Worm (Caenorhabditis elegans) whole organism, L3 larva: ENCODE measurements around the gene eif-2D.

Experiments used
- R02D3.7 ChIP-seq: fragments of 150-350 bp; optimal IDR thresholded peaks from 2 replicates; lab custom pipeline; 2014; ENCODE audit warnings: missing biosample characterization, missing genetic modification characterization
- daf-12 ChIP-seq: fragments of 150-350 bp; optimal IDR thresholded peaks from 2 replicates; lab custom pipeline; 2014; ENCODE audit warnings: missing biosample characterization, missing genetic modification reagents, missing genetic modification characterization
- elt-3 ChIP-seq, 3 experiments: fragments of 150-350 bp in 1 of 3; sonication (generic microtip) in 2 of 3; optimal IDR thresholded peaks; 2 replicates in 2 of 3; 4 replicates in 1 of 3; lab custom pipeline; 2014 to 2017; ENCODE audit warnings: missing biosample characterization in 3 of 3, missing genetic modification characterization in 3 of 3
- fkh-10 ChIP-seq: sonication (generic microtip); optimal IDR thresholded peaks from 2 replicates; lab custom pipeline; 2017; ENCODE audit warnings: missing biosample characterization, missing genetic modification reagents, missing genetic modification characterization
- fos-1 ChIP-seq: fragments of 150-350 bp; optimal IDR thresholded peaks from 2 replicates; lab custom pipeline; 2014; ENCODE audit warnings: missing biosample characterization, missing genetic modification characterization
- lin-39 ChIP-seq: fragments of 150-350 bp; optimal IDR thresholded peaks from 2 replicates; lab custom pipeline; 2018; ENCODE audit warnings: missing biosample characterization, missing genetic modification reagents, missing genetic modification characterization
- mdl-1 ChIP-seq: fragments of 150-350 bp; optimal IDR thresholded peaks from 2 replicates; lab custom pipeline; 2014; ENCODE audit warnings: missing biosample characterization, missing genetic modification characterization
- pqm-1 ChIP-seq: fragments of 150-350 bp; optimal IDR thresholded peaks from 2 replicates; lab custom pipeline; 2017; ENCODE audit warnings: missing biosample characterization, missing genetic modification characterization, inconsistent platforms
- skn-1 ChIP-seq: fragments of 150-350 bp; optimal IDR thresholded peaks from 2 replicates; lab custom pipeline; 2014; ENCODE audit warnings: missing biosample characterization, missing genetic modification characterization
- unc-62 ChIP-seq: fragments of 150-350 bp; sonication (generic microtip); optimal IDR thresholded peaks from 4 replicates; lab custom pipeline; 2014; ENCODE audit warnings: missing biosample characterization, missing genetic modification reagents, missing genetic modification characterization
- ztf-11 ChIP-seq: fragments of 150-350 bp; optimal IDR thresholded peaks from 2 replicates; lab custom pipeline; 2014; ENCODE audit warnings: missing biosample characterization, missing genetic modification characterization

- no peak for TF ChIP-seq lin-39 (tag; lab: Kevin White, UChicago)
- no peak for TF ChIP-seq ztf-11 (tag; lab: Kevin White, UChicago)
- no peak for TF ChIP-seq daf-12 (tag; lab: Kevin White, UChicago)
- TF ChIP-seq mdl-1, result no peak
- no peak for TF ChIP-seq fos-1 (tag; lab: Kevin White, UChicago)
- no peak for TF ChIP-seq elt-3 (tag; optimal IDR thresholded peaks at IDR 0.05; lab: Kevin White, UChicago)
- TF ChIP-seq fkh-10 (GFP tag; lab: Kevin White, UChicago), result no peak
- no peak for TF ChIP-seq unc-62 (GFP tag; lab: Kevin White, UChicago)
- TF ChIP-seq pqm-1 (tag; lab: Kevin White, UChicago), result no peak
- TF ChIP-seq R02D3.7 (tag; lab: Kevin White, UChicago), result no peak
- no peak for TF ChIP-seq skn-1
These were observed 40.1 kb upstream of the eif-2D start for ce11 chrII:5651426-5651825.
